Fruit fly (Drosophila melanogaster) whole organism, prepupa: ENCODE results near the gene ova.

Experiments used
- Blimp-1 ChIP-seq: fragments of 200-800 bp; sonication (Bioruptor generic); optimal IDR thresholded peaks from 3 replicates; lab custom pipeline; 2017; ENCODE audit warnings: missing biosample characterization, missing genetic modification characterization, mild to moderate bottlenecking, moderate library complexity, missing genetic modification reagents
- CG31627 ChIP-seq: fragments of 200-800 bp; sonication (Bioruptor generic); optimal IDR thresholded peaks from 3 replicates; lab custom pipeline; 2016; ENCODE audit warnings: missing biosample characterization, missing genetic modification characterization
- Hr39 ChIP-seq: fragments of 200-800 bp; sonication (Bioruptor generic); optimal IDR thresholded peaks from 2 replicates; lab custom pipeline; 2016; ENCODE audit warnings: missing biosample characterization, missing genetic modification characterization
- eg ChIP-seq: fragments of 200-800 bp; sonication (Bioruptor generic); IDR thresholded peaks from 3 replicates; pipeline ENCODE4 v1.3.6; 2022; ENCODE audit warnings: missing biosample characterization, missing genetic modification characterization
- fd85E ChIP-seq: fragments of 200-800 bp; sonication (Bioruptor generic); optimal IDR thresholded peaks from 3 replicates; lab custom pipeline; 2016; ENCODE audit warnings: missing biosample characterization, missing genetic modification characterization
- pdm3 ChIP-seq: fragments of 200-800 bp; sonication (Bioruptor generic); optimal IDR thresholded peaks from 3 replicates; lab custom pipeline; 2016; ENCODE audit warnings: missing biosample characterization, missing genetic modification characterization

DNA sequence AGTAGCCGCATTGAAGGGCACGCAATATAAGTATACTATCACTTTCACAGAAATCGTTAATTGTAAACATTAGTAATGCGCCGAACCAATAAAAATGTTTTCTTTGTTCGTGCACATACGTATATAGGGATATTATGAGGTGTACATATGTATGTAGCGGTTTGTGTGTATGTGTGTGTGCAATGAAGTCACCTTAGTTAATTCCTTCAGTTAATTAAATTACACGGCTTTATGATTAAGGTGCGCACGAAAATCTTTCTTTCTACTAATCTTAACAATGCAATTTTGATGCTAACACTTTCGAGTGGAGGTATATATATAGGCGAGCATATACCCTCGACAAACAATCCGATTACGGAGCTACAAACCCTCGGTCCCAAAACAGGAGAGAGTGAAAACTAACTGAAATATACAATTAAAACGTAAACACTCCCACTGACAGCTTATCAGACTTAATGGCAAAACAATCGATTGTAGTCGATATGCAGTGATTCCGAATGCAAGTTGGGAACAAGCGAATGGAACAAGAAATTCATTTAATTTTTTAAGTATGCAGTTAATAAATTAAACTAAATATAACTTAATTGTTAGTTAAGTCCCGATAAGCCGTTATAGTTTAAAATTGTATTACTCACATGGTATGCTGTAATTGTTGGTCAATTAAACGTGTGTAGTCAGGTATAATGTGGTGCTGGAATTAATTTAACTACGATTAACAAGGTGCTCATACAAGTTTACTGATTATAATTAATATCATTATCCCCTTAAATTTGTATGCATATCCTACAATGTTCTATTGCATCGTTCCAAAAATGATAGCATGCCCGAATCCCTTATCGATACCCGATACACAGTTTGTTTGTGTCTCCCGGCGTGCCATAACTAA lies 10.7 kb downstream of the ova start, which contains the start of the genes Npc1a and Prosalpha6:
- no peak for TF ChIP-seq fd85E (GFP tag; lab: Kevin White, UChicago)
- no peak for TF ChIP-seq Hr39 (GFP tag; lab: Kevin White, UChicago)
- peak; percentile 43 for TF ChIP-seq Blimp-1 (GFP tag; lab: Kevin White, UChicago)
- no peak for TF ChIP-seq pdm3 (GFP tag; lab: Kevin White, UChicago)
- peak; percentile 19 for TF ChIP-seq CG31627 (GFP tag; lab: Kevin White, UChicago)
- no peak for TF ChIP-seq eg (GFP tag; lab: Robert Waterston, UW)
